Fruit fly (Drosophila melanogaster): ENCODE results near the gene Nrx-1.

- TF ChIP-seq EcR (GFP tag; optimal IDR thresholded peaks at IDR 0.05) (no peak), CG8478 (optimal IDR thresholded peaks at IDR 0.05) (no peak)
Measured at dm6 chr3R:22524344-22525072, 56.2 kb downstream of the Nrx-1 start.

Measured in whole organism.